Fruit fly (Drosophila melanogaster) whole organism, embryonic: ENCODE results near the gene Snx21.

Experiments
- Atf6 ChIP-seq: fragments of 200-800 bp; sonication (Bioruptor generic); IDR thresholded peaks from 2 replicates; pipeline ENCODE4 v1.3.6; 2022; ENCODE audit warnings: missing biosample characterization, missing genetic modification characterization
- B-H1 ChIP-seq: fragments of 200-800 bp; sonication (Bioruptor generic); IDR thresholded peaks from 3 replicates; pipeline ENCODE4 v1.3.6; 2022; ENCODE audit warnings: missing biosample characterization, missing genetic modification characterization
- Blimp-1 ChIP-seq: fragments of 200-800 bp; sonication (Bioruptor generic); optimal IDR thresholded peaks from 3 replicates; lab custom pipeline; 2018; ENCODE audit warnings: missing biosample characterization, missing genetic modification characterization, mild to moderate bottlenecking, moderate library complexity, missing genetic modification reagents
- C15 ChIP-seq: fragments of 200-800 bp; sonication (Bioruptor generic); IDR thresholded peaks from 3 replicates; pipeline ENCODE4 v1.3.6; 2022; ENCODE audit warnings: missing biosample characterization, missing genetic modification characterization
- CG10366 ChIP-seq: fragments of 200-800 bp; sonication (Bioruptor generic); IDR thresholded peaks from 2 replicates; pipeline ENCODE4 v1.3.6; 2022; ENCODE audit warnings: missing biosample characterization, missing genetic modification characterization
- CG11247 ChIP-seq: fragments of 200-800 bp; sonication (Bioruptor generic); IDR thresholded peaks from 2 replicates; pipeline ENCODE4 v1.3.6; 2022; ENCODE audit warnings: missing biosample characterization, missing genetic modification characterization
- CG11723 ChIP-seq: fragments of 200-800 bp; sonication (Bioruptor generic); optimal IDR thresholded peaks from 2 replicates; lab custom pipeline; 2017; ENCODE audit warnings: missing biosample characterization, mild to moderate bottlenecking, missing genetic modification characterization
- CG12155 ChIP-seq: fragments of 200-800 bp; sonication (Bioruptor generic); optimal IDR thresholded peaks from 3 replicates; lab custom pipeline; 2016; ENCODE audit warnings: missing biosample characterization, missing genetic modification characterization
- CG12299 ChIP-seq: fragments of 200-800 bp; sonication (Bioruptor generic); optimal IDR thresholded peaks from 2 replicates; lab custom pipeline; 2018; ENCODE audit warnings: missing biosample characterization, mild to moderate bottlenecking, missing genetic modification characterization
- CG15479 ChIP-seq: fragments of 200-800 bp; sonication (Bioruptor generic); optimal IDR thresholded peaks from 3 replicates; lab custom pipeline; 2019; ENCODE audit warnings: missing biosample characterization, mild to moderate bottlenecking, missing genetic modification characterization, moderate library complexity
- CG1792 ChIP-seq: fragments of 200-800 bp; sonication (Bioruptor generic); optimal IDR thresholded peaks from 2 replicates; lab custom pipeline; 2016; ENCODE audit warnings: missing biosample characterization, missing genetic modification characterization
- CG30020 ChIP-seq: fragments of 200-800 bp; optimal IDR thresholded peaks from 2 replicates; lab custom pipeline; 2019; ENCODE audit warnings: missing biosample characterization, mild to moderate bottlenecking, missing genetic modification characterization, moderate library complexity
- CG31441 ChIP-seq: fragments of 200-800 bp; sonication (Bioruptor generic); IDR thresholded peaks from 2 replicates; pipeline ENCODE4 v1.3.6; 2022; ENCODE audit warnings: missing biosample characterization, missing genetic modification characterization
- CG34376 ChIP-seq: fragments of 200-800 bp; sonication (Bioruptor generic); optimal IDR thresholded peaks from 2 replicates; lab custom pipeline; 2018; ENCODE audit warnings: missing biosample characterization, mild to moderate bottlenecking, missing genetic modification characterization
- CG3838 ChIP-seq: fragments of 200-800 bp; sonication (Bioruptor generic); optimal IDR thresholded peaks from 3 replicates; lab custom pipeline; 2016; ENCODE audit warnings: missing biosample characterization, missing genetic modification characterization
- CG4820 ChIP-seq: fragments of 200-800 bp; sonication (Bioruptor generic); optimal IDR thresholded peaks from 3 replicates; lab custom pipeline; 2016; ENCODE audit warnings: missing biosample characterization, missing genetic modification characterization
- CG6175 ChIP-seq: fragments of 200-800 bp; sonication (Bioruptor generic); IDR thresholded peaks from 3 replicates; pipeline ENCODE4 v1.3.6; 2022; ENCODE audit warnings: missing biosample characterization, missing genetic modification characterization
- CG6689 ChIP-seq: fragments of 200-800 bp; sonication (Bioruptor generic); IDR thresholded peaks from 2 replicates; pipeline ENCODE4 v1.3.6; 2022; ENCODE audit warnings: missing biosample characterization, missing genetic modification characterization
- CG8359 ChIP-seq: fragments of 200-800 bp; sonication (Bioruptor generic); optimal IDR thresholded peaks from 2 replicates; lab custom pipeline; 2017; ENCODE audit warnings: missing biosample characterization, mild to moderate bottlenecking, missing genetic modification characterization, borderline replicate concordance
- CG9437 ChIP-seq: fragments of 200-800 bp; sonication (Bioruptor generic); optimal IDR thresholded peaks from 2 replicates; lab custom pipeline; 2018; ENCODE audit warnings: missing biosample characterization, mild to moderate bottlenecking, missing genetic modification characterization
- Ets97D ChIP-seq: fragments of 200-800 bp; sonication (Bioruptor generic); optimal IDR thresholded peaks from 3 replicates; lab custom pipeline; 2016; ENCODE audit warnings: missing biosample characterization, missing genetic modification characterization
- Nf-YB ChIP-seq: fragments of 200-800 bp; sonication (Bioruptor generic); optimal IDR thresholded peaks from 3 replicates; lab custom pipeline; 2019; ENCODE audit warnings: missing biosample characterization, mild to moderate bottlenecking, missing genetic modification characterization, moderate library complexity
- Pdp1 ChIP-seq, 2 experiments: fragments of 200-800 bp; sonication (Bioruptor generic); optimal IDR thresholded peaks; 3 replicates each; lab custom pipeline; 2016; ENCODE audit warnings: missing biosample characterization in 2 of 2, missing genetic modification characterization in 2 of 2, mild to moderate bottlenecking in 1 of 2, moderate library complexity in 1 of 2
- Rfx ChIP-seq: fragments of 200-800 bp; sonication (Bioruptor generic); IDR thresholded peaks from 2 replicates; pipeline ENCODE4 v1.3.6; 2022; ENCODE audit warnings: missing biosample characterization, missing genetic modification characterization
- Sox102F ChIP-seq: fragments of 200-800 bp; sonication (Bioruptor generic); optimal IDR thresholded peaks from 2 replicates; lab custom pipeline; 2018; ENCODE audit warnings: missing biosample characterization, mild to moderate bottlenecking, missing genetic modification characterization, moderate library complexity
- Stat92E ChIP-seq, 3 experiments: fragments of >200 bp in 2 of 3; fragments of 200-800 bp in 1 of 3; sonication (Bioruptor generic) in 1 of 3; optimal IDR thresholded peaks; 2 replicates each; lab custom pipeline; 2017 to 2019; ENCODE audit warnings: missing biosample characterization in 3 of 3, missing genetic modification characterization in 3 of 3, mild to moderate bottlenecking in 1 of 3, moderate library complexity in 1 of 3
- TFAM ChIP-seq: fragments of 200-800 bp; sonication (Bioruptor generic); optimal IDR thresholded peaks from 2 replicates; lab custom pipeline; 2017; ENCODE audit warnings: missing biosample characterization, missing genetic modification characterization, inconsistent platforms
- ato ChIP-seq: fragments of 200-800 bp; sonication (Bioruptor generic); IDR thresholded peaks from 2 replicates; pipeline ENCODE4 v1.3.6; 2022; ENCODE audit warnings: missing biosample characterization, missing genetic modification characterization; ENCODE audit not compliant: partially characterized antibody
- bigmax ChIP-seq: fragments of 200-800 bp; sonication (Bioruptor generic); optimal IDR thresholded peaks from 2 replicates; lab custom pipeline; 2018; ENCODE audit warnings: missing biosample characterization, mild to moderate bottlenecking, missing genetic modification characterization
- cad ChIP-seq: fragments of >200 bp; optimal IDR thresholded peaks from 2 replicates; lab custom pipeline; 2017; ENCODE audit warnings: missing biosample characterization, missing genetic modification characterization
- caup ChIP-seq: fragments of 200-800 bp; sonication (Bioruptor generic); optimal IDR thresholded peaks from 3 replicates; lab custom pipeline; 2017; ENCODE audit warnings: missing biosample characterization, mild to moderate bottlenecking, missing genetic modification characterization, moderate library complexity; ENCODE audit not compliant: severe bottlenecking
- fru ChIP-seq: fragments of >200 bp; optimal IDR thresholded peaks from 2 replicates; lab custom pipeline; 2017
- gcm2 ChIP-seq: fragments of 200-800 bp; sonication (Bioruptor generic); optimal IDR thresholded peaks from 2 replicates; lab custom pipeline; 2016; ENCODE audit warnings: missing biosample characterization, missing genetic modification characterization
- kni ChIP-seq: fragments of 200-800 bp; sonication (Bioruptor generic); optimal IDR thresholded peaks from 3 replicates; lab custom pipeline; 2017; ENCODE audit warnings: mild to moderate bottlenecking, missing biosample characterization, missing genetic modification reagents, missing genetic modification characterization
- mam ChIP-seq: fragments of 200-800 bp; sonication (Bioruptor generic); optimal IDR thresholded peaks from 3 replicates; lab custom pipeline; 2016; ENCODE audit warnings: missing biosample characterization, missing genetic modification characterization
- nom ChIP-seq: fragments of 200-800 bp; sonication (Bioruptor generic); optimal IDR thresholded peaks from 2 replicates; lab custom pipeline; 2017; ENCODE audit warnings: missing biosample characterization, missing genetic modification characterization, mild to moderate bottlenecking, moderate library complexity, missing genetic modification reagents
- pan ChIP-seq, 4 experiments: fragments of >200 bp in 3 of 4; fragments of 200-800 bp in 1 of 4; sonication (Bioruptor generic) in 1 of 4; optimal IDR thresholded peaks in 3 of 4; IDR thresholded peaks in 1 of 4; 2 replicates each; pipeline versions ENCODE4 v1.3.6 to Lab custom; 2017 to 2022; ENCODE audit warnings: missing biosample characterization in 2 of 4, missing genetic modification characterization in 2 of 4, mixed read lengths in 1 of 4
- prd ChIP-seq, 3 experiments: fragments of >200 bp in 2 of 3; fragments of 200-800 bp in 1 of 3; sonication (Bioruptor generic) in 1 of 3; optimal IDR thresholded peaks in 2 of 3; IDR thresholded peaks in 1 of 3; 2 replicates in 2 of 3; 3 replicates in 1 of 3; pipeline versions ENCODE4 v1.3.6 to Lab custom; 2017 to 2022; ENCODE audit warnings: missing biosample characterization in 1 of 3, missing genetic modification characterization in 1 of 3
- run ChIP-seq: fragments of 200-800 bp; sonication (Bioruptor generic); optimal IDR thresholded peaks from 3 replicates; lab custom pipeline; 2018; ENCODE audit warnings: missing biosample characterization, mild to moderate bottlenecking, missing genetic modification characterization
- schlank ChIP-seq: fragments of 200-800 bp; sonication (Bioruptor generic); optimal IDR thresholded peaks from 2 replicates; lab custom pipeline; 2018; ENCODE audit warnings: missing biosample characterization, mild to moderate bottlenecking, missing genetic modification characterization
- sens-2 ChIP-seq: fragments of 200-800 bp; sonication (Bioruptor generic); IDR thresholded peaks from 2 replicates; pipeline ENCODE4 v1.3.6; 2022; ENCODE audit warnings: missing biosample characterization, missing genetic modification characterization
- slou ChIP-seq: fragments of 200-800 bp; sonication (Bioruptor generic); optimal IDR thresholded peaks from 3 replicates; lab custom pipeline; 2016; ENCODE audit warnings: missing biosample characterization, missing genetic modification characterization
- slp2 ChIP-seq: fragments of 200-800 bp; sonication (Bioruptor generic); optimal IDR thresholded peaks from 2 replicates; lab custom pipeline; 2016; ENCODE audit warnings: missing biosample characterization, missing genetic modification characterization
- trh ChIP-seq: fragments of 200-800 bp; sonication (Bioruptor generic); optimal IDR thresholded peaks from 2 replicates; lab custom pipeline; 2016; ENCODE audit warnings: missing biosample characterization, missing genetic modification characterization
- tx ChIP-seq: fragments of 200-800 bp; sonication (Bioruptor generic); optimal IDR thresholded peaks from 2 replicates; lab custom pipeline; 2016; ENCODE audit warnings: missing biosample characterization, missing genetic modification characterization
- vnd ChIP-seq: fragments of 200-800 bp; sonication (Bioruptor generic); IDR thresholded peaks from 3 replicates; pipeline ENCODE4 v1.3.6; 2022; ENCODE audit warnings: missing biosample characterization, missing genetic modification characterization; ENCODE audit not compliant: partially characterized antibody
- wek ChIP-seq: fragments of 200-800 bp; sonication (Bioruptor generic); optimal IDR thresholded peaks from 3 replicates; lab custom pipeline; 2018; ENCODE audit warnings: missing biosample characterization, mild to moderate bottlenecking, missing genetic modification characterization, moderate library complexity
- zf30C ChIP-seq: fragments of 200-800 bp; sonication (Bioruptor generic); optimal IDR thresholded peaks from 3 replicates; lab custom pipeline; 2018; ENCODE audit warnings: missing biosample characterization, mild to moderate bottlenecking, missing genetic modification characterization

Snx21 gene

dm6 chr2L:2765659-2766373, at the start of gene Snx21, which contains the start of gene aph-1 (continued):
- no peak for TF ChIP-seq bigmax (GFP tag; lab: Kevin White, UChicago)
- peak; percentile 89 for TF ChIP-seq Atf6 (GFP tag; lab: Robert Waterston, UW)
- peak; percentile 85 for TF ChIP-seq CG10366 (GFP tag; lab: Robert Waterston, UW)
- TF ChIP-seq sens-2 = peak; percentile 76
- TF ChIP-seq pan (optimal IDR thresholded peaks at IDR 0.05; lab: Kevin White, UChicago) = no peak
- peak in 1 of 2 experiments; percentile 88 for TF ChIP-seq pan (GFP tag; optimal IDR thresholded peaks at IDR 0.05 in 1 of 2, IDR thresholded peaks at IDR 0.05 in 1 of 2)
- peak; percentile 78 to 91 for TF ChIP-seq Pdp1 (GFP tag; optimal IDR thresholded peaks at IDR 0.05; lab: Kevin White, UChicago)
- TF ChIP-seq nom (GFP tag; lab: Kevin White, UChicago) = peak; percentile 67
- peak; percentile 82 for TF ChIP-seq CG34376 (GFP tag; lab: Kevin White, UChicago)
- peak; percentile 63 for TF ChIP-seq schlank (tag; lab: Kevin White, UChicago)
- peak; percentile 87 for TF ChIP-seq CG11723 (GFP tag; lab: Kevin White, UChicago)
- peak; percentile 90 for TF ChIP-seq Rfx (GFP tag; lab: Robert Waterston, UW)
- TF ChIP-seq CG8359 = peak; percentile 82
- TF ChIP-seq Nf-YB = peak; percentile 78
- TF ChIP-seq prd (optimal IDR thresholded peaks at IDR 0.05; lab: Kevin White, UChicago) = no peak
- peak; percentile 93 for TF ChIP-seq prd (GFP tag; IDR thresholded peaks at IDR 0.05; lab: Robert Waterston, UW)
- peak; percentile 89 for TF ChIP-seq CG9437 (GFP tag; lab: Kevin White, UChicago)
- peak; percentile 85 for TF ChIP-seq CG12299
- peak; percentile 79 for TF ChIP-seq CG30020 (tag; lab: Kevin White, UChicago)
- TF ChIP-seq zf30C (GFP tag; lab: Kevin White, UChicago) = no peak
- TF ChIP-seq caup = peak; percentile 92
- peak; percentile 62; the same call in 2 of the 3 replicates for TF ChIP-seq C15
- peak; percentile 16 for TF ChIP-seq TFAM
- TF ChIP-seq tx (GFP tag; lab: Kevin White, UChicago) = peak; percentile 86
- peak; percentile 87 for TF ChIP-seq CG4820 (GFP tag; lab: Kevin White, UChicago)
- TF ChIP-seq Sox102F (GFP tag; lab: Kevin White, UChicago) = peak; percentile 92
- peak; percentile 59 for TF ChIP-seq CG3838 (GFP tag; lab: Kevin White, UChicago)
- peak; percentile 77 for TF ChIP-seq Ets97D (GFP tag; lab: Kevin White, UChicago)
- TF ChIP-seq slou (GFP tag; lab: Kevin White, UChicago) = peak; percentile 84
- no peak for TF ChIP-seq CG15479 (GFP tag; lab: Kevin White, UChicago)
- peak; percentile 76 for TF ChIP-seq B-H1 (GFP tag; lab: Robert Waterston, UW)
- peak; percentile 91 for TF ChIP-seq CG6689 (GFP tag; lab: Robert Waterston, UW)
- peak; percentile 78 for TF ChIP-seq slp2 (GFP tag; lab: Kevin White, UChicago)
- TF ChIP-seq kni (GFP tag; lab: Kevin White, UChicago) = peak; percentile 70
- peak; percentile 77 for TF ChIP-seq CG11247
- peak; percentile 84 for TF ChIP-seq CG12155 (GFP tag; lab: Kevin White, UChicago)
- TF ChIP-seq CG6175 (GFP tag; lab: Robert Waterston, UW) = peak; percentile 60
- TF ChIP-seq trh (GFP tag; lab: Kevin White, UChicago) = peak; percentile 83
- TF ChIP-seq CG31441 (GFP tag; lab: Robert Waterston, UW) = peak; percentile 94
- TF ChIP-seq fru = no peak
- TF ChIP-seq cad (GFP tag; lab: Kevin White, UChicago) = no peak
- no peak for TF ChIP-seq vnd
- TF ChIP-seq run (tag; lab: Kevin White, UChicago) = peak; percentile 83
- peak; percentile 94 for TF ChIP-seq mam (GFP tag; lab: Kevin White, UChicago)
- TF ChIP-seq gcm2 (GFP tag; lab: Kevin White, UChicago) = peak; percentile 32
- TF ChIP-seq ato (GFP tag; lab: Robert Waterston, UW) = no peak
- peak in 1 of 3 experiments; percentile 71 for TF ChIP-seq Stat92E (GFP tag; optimal IDR thresholded peaks at IDR 0.05; lab: Kevin White, UChicago)
- peak; percentile 88 for TF ChIP-seq Blimp-1
- peak; percentile 76 for TF ChIP-seq CG1792 (GFP tag; lab: Kevin White, UChicago)
- peak; percentile 40 for TF ChIP-seq wek (GFP tag; lab: Kevin White, UChicago)
